Worm (Caenorhabditis elegans) whole organism, L1 larva: ENCODE results near the gene T24H10.4.

Experiments used
- aha-1 ChIP-seq: fragments of 150-350 bp; optimal IDR thresholded peaks from 2 replicates; lab custom pipeline; 2014; ENCODE audit warnings: missing biosample characterization, missing genetic modification characterization
- aly-2 ChIP-seq: fragments of 150-350 bp; optimal IDR thresholded peaks from 2 replicates; lab custom pipeline; 2014; ENCODE audit warnings: missing biosample characterization, missing genetic modification characterization
- ceh-82 ChIP-seq, 3 experiments: fragments of 150-350 bp in 1 of 3; sonication (generic microtip) in 2 of 3; optimal IDR thresholded peaks; 2 replicates each; lab custom pipeline; 2014 to 2017; ENCODE audit warnings: missing biosample characterization in 3 of 3, missing genetic modification characterization in 3 of 3
- ceh-90 ChIP-seq: sonication (generic microtip); optimal IDR thresholded peaks from 2 replicates; lab custom pipeline; 2016; ENCODE audit warnings: missing genetic modification characterization, missing compliant biosample characterization
- ces-1 ChIP-seq: fragments of 150-350 bp; optimal IDR thresholded peaks from 2 replicates; lab custom pipeline; 2014; ENCODE audit warnings: missing biosample characterization, missing genetic modification reagents, missing genetic modification characterization
- dpl-1 ChIP-seq, 3 experiments: fragments of 150-350 bp in 2 of 3; sonication (generic microtip) in 1 of 3; optimal IDR thresholded peaks; 2 replicates each; lab custom pipeline; 2014 to 2017; ENCODE audit warnings: missing biosample characterization in 3 of 3, missing genetic modification characterization in 3 of 3, missing genetic modification reagents in 3 of 3
- dsc-1 ChIP-seq: sonication (generic microtip); optimal IDR thresholded peaks from 2 replicates; lab custom pipeline; 2016; ENCODE audit warnings: mild to moderate bottlenecking, missing genetic modification characterization, missing compliant biosample characterization
- efl-1 ChIP-seq, 4 experiments: fragments of 150-350 bp; optimal IDR thresholded peaks in 3 of 4; peaks in 1 of 4; 1 replicate in 1 of 4; 2 replicates in 3 of 4; lab custom pipeline; 2014; ENCODE audit warnings: missing biosample characterization in 2 of 4, missing genetic modification characterization in 2 of 4, missing genetic modification reagents in 2 of 4
- egl-27 ChIP-seq, 2 experiments: fragments of 150-350 bp in 1 of 2; sonication (generic microtip); optimal IDR thresholded peaks; 3 replicates each; lab custom pipeline; 2017 to 2018; ENCODE audit warnings: missing biosample characterization in 2 of 2, missing genetic modification characterization in 2 of 2, missing genetic modification reagents in 2 of 2
- elt-3 ChIP-seq, 6 experiments: fragments of 150-350 bp in 1 of 6; sonication (generic microtip); optimal IDR thresholded peaks; 2 replicates each; lab custom pipeline; 2017 to 2018; ENCODE audit warnings: missing biosample characterization in 6 of 6, missing genetic modification characterization in 6 of 6, inconsistent platforms in 1 of 6
- ets-5 ChIP-seq: fragments of 200-800 bp; sonication (Bioruptor generic); IDR thresholded peaks from 2 replicates; pipeline ENCODE4 v1.3.6; 2022; ENCODE audit warnings: missing genetic modification characterization, missing compliant biosample characterization
- fkh-10 ChIP-seq: sonication (generic microtip); optimal IDR thresholded peaks from 2 replicates; lab custom pipeline; 2017; ENCODE audit warnings: missing biosample characterization, missing genetic modification reagents, missing genetic modification characterization
- fkh-4 ChIP-seq: sonication (generic microtip); optimal IDR thresholded peaks from 2 replicates; lab custom pipeline; 2016; ENCODE audit warnings: missing compliant biosample characterization, missing genetic modification characterization, borderline replicate concordance
- fkh-8 ChIP-seq: sonication (generic microtip); optimal IDR thresholded peaks from 2 replicates; lab custom pipeline; 2016; ENCODE audit warnings: mild to moderate bottlenecking, missing genetic modification characterization, missing compliant biosample characterization
- grh-1 ChIP-seq: fragments of 200-800 bp; sonication (Bioruptor generic); IDR thresholded peaks from 2 replicates; pipeline ENCODE4 v1.3.6; 2022; ENCODE audit warnings: missing genetic modification reagents, missing genetic modification characterization, missing compliant biosample characterization
- hpl-2 ChIP-seq: fragments of 150-350 bp; optimal IDR thresholded peaks from 2 replicates; lab custom pipeline; 2014; ENCODE audit warnings: missing biosample characterization, missing genetic modification reagents, missing genetic modification characterization
- irx-1 ChIP-seq: sonication (generic microtip); optimal IDR thresholded peaks from 2 replicates; lab custom pipeline; 2016; ENCODE audit warnings: missing genetic modification characterization, missing compliant biosample characterization
- isw-1 ChIP-seq: fragments of 200-800 bp; sonication (Bioruptor generic); IDR thresholded peaks from 2 replicates; pipeline ENCODE4 v1.3.6; 2022; ENCODE audit warnings: missing genetic modification characterization, missing compliant biosample characterization
- lin-13 ChIP-seq: fragments of 150-350 bp; optimal IDR thresholded peaks from 2 replicates; lab custom pipeline; 2014; ENCODE audit warnings: missing biosample characterization, missing genetic modification reagents, missing genetic modification characterization
- lin-14 ChIP-seq: fragments of 200-800 bp; sonication (Bioruptor generic); optimal IDR thresholded peaks from 2 replicates; lab custom pipeline; 2018; ENCODE audit warnings: mild to moderate bottlenecking, missing genetic modification characterization, moderate library complexity, missing compliant biosample characterization
- lin-35 ChIP-seq, 2 experiments: fragments of 150-350 bp; optimal IDR thresholded peaks; 2 replicates each; lab custom pipeline; 2014; ENCODE audit warnings: missing biosample characterization in 2 of 2, missing genetic modification characterization in 2 of 2, missing genetic modification reagents in 2 of 2
- lir-3 ChIP-seq: sonication (generic microtip); optimal IDR thresholded peaks from 2 replicates; lab custom pipeline; 2016; ENCODE audit warnings: mild to moderate bottlenecking, missing genetic modification characterization, moderate library complexity, missing compliant biosample characterization; ENCODE audit not compliant: poor library complexity
- lsy-2 ChIP-seq, 2 experiments: fragments of 150-350 bp; optimal IDR thresholded peaks; 2 replicates each; lab custom pipeline; 2014; ENCODE audit warnings: missing biosample characterization in 2 of 2, missing genetic modification characterization in 2 of 2
- mab-9 ChIP-seq: fragments of 200-800 bp; sonication (Bioruptor generic); IDR thresholded peaks from 2 replicates; pipeline ENCODE4 v1.3.6; 2022; ENCODE audit warnings: missing genetic modification reagents, missing genetic modification characterization, missing compliant biosample characterization
- mdl-1 ChIP-seq, 2 experiments: fragments of 150-350 bp; optimal IDR thresholded peaks; 2 replicates each; lab custom pipeline; 2014 to 2017; ENCODE audit warnings: missing biosample characterization in 2 of 2, missing genetic modification characterization in 2 of 2, inconsistent platforms in 1 of 2
- mep-1 ChIP-seq: fragments of 150-350 bp; optimal IDR thresholded peaks from 2 replicates; lab custom pipeline; 2014; ENCODE audit warnings: missing biosample characterization, missing genetic modification characterization
- nhr-11 ChIP-seq: fragments of 150-350 bp; optimal IDR thresholded peaks from 2 replicates; lab custom pipeline; 2014; ENCODE audit warnings: missing biosample characterization, missing genetic modification characterization
- nhr-19 ChIP-seq: fragments of 200-800 bp; sonication (Bioruptor generic); conservative IDR thresholded peaks from 2 replicates; pipeline ENCODE4 v1.3.6; 2022; ENCODE audit warnings: missing genetic modification characterization, missing compliant biosample characterization
- nhr-20 ChIP-seq: sonication (generic microtip); optimal IDR thresholded peaks from 2 replicates; lab custom pipeline; 2016; ENCODE audit warnings: mild to moderate bottlenecking, missing genetic modification characterization, missing compliant biosample characterization
- nhr-28 ChIP-seq: fragments of 150-350 bp; optimal IDR thresholded peaks from 2 replicates; lab custom pipeline; 2014; ENCODE audit warnings: missing biosample characterization, missing genetic modification characterization
- nhr-47 ChIP-seq: sonication (generic microtip); optimal IDR thresholded peaks from 2 replicates; lab custom pipeline; 2016; ENCODE audit warnings: mild to moderate bottlenecking, missing genetic modification characterization, moderate library complexity, missing compliant biosample characterization
- nhr-77 ChIP-seq: fragments of 150-350 bp; optimal IDR thresholded peaks from 2 replicates; lab custom pipeline; 2014; ENCODE audit warnings: missing biosample characterization, missing genetic modification characterization
- nhr-84 ChIP-seq: sonication (generic microtip); optimal IDR thresholded peaks from 2 replicates; lab custom pipeline; 2017; ENCODE audit warnings: missing biosample characterization, missing genetic modification characterization
- pag-3 ChIP-seq: sonication (generic microtip); optimal IDR thresholded peaks from 2 replicates; lab custom pipeline; 2017; ENCODE audit warnings: missing genetic modification characterization, mild to moderate bottlenecking, missing compliant biosample characterization, antibody characterized with exemption, borderline replicate concordance; ENCODE audit not compliant: insufficient read depth
- pax-3 ChIP-seq: fragments of 200-800 bp; sonication (Bioruptor generic); optimal IDR thresholded peaks from 2 replicates; lab custom pipeline; 2018; ENCODE audit warnings: mild to moderate bottlenecking, missing genetic modification characterization, moderate library complexity, missing compliant biosample characterization
- skn-1 ChIP-seq: fragments of 150-350 bp; optimal IDR thresholded peaks from 2 replicates; lab custom pipeline; 2014; ENCODE audit warnings: missing biosample characterization, missing genetic modification characterization
- snpc-4 ChIP-seq: fragments of 150-350 bp; optimal IDR thresholded peaks from 2 replicates; lab custom pipeline; 2014; ENCODE audit warnings: missing biosample characterization, missing genetic modification characterization
- snu-23 ChIP-seq: sonication (generic microtip); optimal IDR thresholded peaks from 2 replicates; lab custom pipeline; 2016; ENCODE audit warnings: missing genetic modification characterization, missing compliant biosample characterization
- sptf-1 ChIP-seq: fragments of 150-350 bp; optimal IDR thresholded peaks from 2 replicates; lab custom pipeline; 2014; ENCODE audit warnings: missing biosample characterization, missing genetic modification characterization
- sup-37 ChIP-seq: fragments of 200-800 bp; sonication (Bioruptor generic); optimal IDR thresholded peaks from 2 replicates; lab custom pipeline; 2018; ENCODE audit warnings: mild to moderate bottlenecking, missing genetic modification characterization, missing compliant biosample characterization
- tlp-1 ChIP-seq: fragments of 150-350 bp; optimal IDR thresholded peaks from 2 replicates; lab custom pipeline; 2014; ENCODE audit warnings: missing biosample characterization, missing genetic modification characterization
- unc-130 ChIP-seq: fragments of 150-350 bp; optimal IDR thresholded peaks from 2 replicates; lab custom pipeline; 2017; ENCODE audit warnings: missing biosample characterization, missing genetic modification characterization, inconsistent platforms
- unc-62 ChIP-seq: fragments of 150-350 bp; optimal IDR thresholded peaks from 2 replicates; lab custom pipeline; 2014; ENCODE audit warnings: missing biosample characterization, missing genetic modification reagents, missing genetic modification characterization
- unc-86 ChIP-seq: sonication (generic microtip); optimal IDR thresholded peaks from 2 replicates; lab custom pipeline; 2016; ENCODE audit warnings: missing genetic modification characterization, missing compliant biosample characterization
- unc-98 ChIP-seq: fragments of 200-800 bp; sonication (Bioruptor generic); IDR thresholded peaks from 2 replicates; pipeline ENCODE4 v1.3.6; 2022; ENCODE audit warnings: missing genetic modification characterization, missing compliant biosample characterization
- ztf-4 ChIP-seq: fragments of 150-350 bp; optimal IDR thresholded peaks from 2 replicates; lab custom pipeline; 2014; ENCODE audit warnings: missing biosample characterization, missing genetic modification characterization

Gene T24H10.4

DNA sequence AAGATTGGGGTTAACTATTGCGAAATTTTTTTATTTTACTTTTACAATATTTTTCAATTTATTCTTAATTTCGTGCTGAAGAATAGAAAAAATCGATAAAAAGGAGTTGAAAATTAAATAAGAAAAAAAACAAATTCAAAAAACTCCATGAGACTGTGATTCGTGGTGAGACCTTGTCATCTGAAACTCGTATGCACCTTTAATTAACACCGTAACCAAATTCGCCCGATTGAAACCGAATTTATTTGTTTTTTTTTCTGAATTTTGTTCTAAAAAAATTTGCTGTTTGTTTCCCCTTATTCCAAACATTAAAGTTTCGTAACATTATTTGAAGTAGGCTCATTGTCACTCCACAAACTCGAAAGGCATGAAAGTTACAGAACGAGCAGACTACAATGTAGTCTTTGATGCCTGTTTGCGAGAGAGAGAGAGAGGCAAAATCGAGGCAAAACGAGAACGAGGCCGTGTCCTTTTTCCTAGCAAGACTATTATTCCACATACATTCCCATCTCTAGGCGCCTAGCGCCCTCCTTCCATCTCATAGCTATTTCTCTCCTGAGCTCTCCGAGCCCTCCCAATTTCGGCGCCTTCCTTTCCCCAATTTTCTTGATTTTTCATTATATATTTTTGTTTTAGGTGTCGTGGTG is at the start of gene T24H10.4:
T24H10.4 (plus strand) TSS at position 630 of the 647 bp plus-strand sequence.
- TF ChIP-seq nhr-84 (tag; lab: Kevin White, UChicago): no peak
- TF ChIP-seq fkh-8 (tag; lab: Kevin White, UChicago): no peak
- TF ChIP-seq efl-1 (optimal IDR thresholded peaks at IDR 0.05; lab: Kevin White, UChicago): no peak
- TF ChIP-seq efl-1 (GFP tag; optimal IDR thresholded peaks at IDR 0.05 in 1 of 2; lab: Kevin White, UChicago): peak in 1 of 2 experiments; percentile 53
- TF ChIP-seq snu-23 (GFP tag; lab: Kevin White, UChicago): peak; percentile 17
- peak in 1 of 2 experiments; percentile 2 for TF ChIP-seq lsy-2 (tag; optimal IDR thresholded peaks at IDR 0.05; lab: Kevin White, UChicago)
- peak in 1 of 3 experiments; percentile 18 for TF ChIP-seq ceh-82 (tag; optimal IDR thresholded peaks at IDR 0.05; lab: Kevin White, UChicago)
- TF ChIP-seq mab-9: no peak
- TF ChIP-seq nhr-20: peak; percentile 79
- peak; percentile 47 for TF ChIP-seq lin-14 (GFP tag; lab: Kevin White, UChicago)
- TF ChIP-seq nhr-47 (tag; lab: Kevin White, UChicago): peak; percentile 23

DNA sequence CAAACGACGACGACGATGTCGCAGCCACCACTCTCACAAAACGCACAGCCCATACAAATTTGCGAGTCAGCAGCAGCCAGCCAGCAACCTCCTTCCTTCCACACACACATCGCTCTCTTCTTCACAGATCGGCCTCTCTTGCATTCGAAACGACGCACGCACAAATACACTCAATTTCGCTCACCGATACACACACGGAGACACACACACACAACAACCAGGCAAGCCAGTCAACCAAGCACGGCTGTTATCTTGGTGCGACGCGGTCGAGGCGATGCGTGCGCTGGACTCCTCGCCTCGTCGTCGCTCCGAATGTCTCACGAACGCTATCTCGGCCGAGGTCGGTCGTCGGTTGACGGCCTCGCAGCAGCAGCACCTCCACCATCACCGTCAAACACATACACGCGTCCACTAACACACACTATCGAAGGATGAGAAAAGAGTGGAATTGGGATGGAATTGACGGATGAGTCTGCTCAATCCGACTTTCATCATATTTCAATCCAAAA is 48.9 kb upstream of the T24H10.4 start:
- peak in 1 of 2 experiments; percentile 93 for TF ChIP-seq mdl-1 (tag; optimal IDR thresholded peaks at IDR 0.05; lab: Kevin White, UChicago)
- TF ChIP-seq lsy-2 (tag; optimal IDR thresholded peaks at IDR 0.05; lab: Kevin White, UChicago): peak; percentile 77 to 93
- TF ChIP-seq skn-1 (tag; lab: Kevin White, UChicago): peak; percentile 75
- peak; percentile 93 for TF ChIP-seq fkh-8 (tag; lab: Kevin White, UChicago)
- TF ChIP-seq ces-1 (GFP tag; lab: Kevin White, UChicago): no peak
- no peak for TF ChIP-seq pag-3 (tag; lab: Kevin White, UChicago)
- peak; percentile 95 for TF ChIP-seq mep-1 (tag; lab: Kevin White, UChicago)
- no peak for TF ChIP-seq ets-5 (GFP tag; lab: Robert Waterston, UW)
- peak; percentile 23 for TF ChIP-seq pax-3
- peak; percentile 57 for TF ChIP-seq lir-3 (tag; lab: Kevin White, UChicago)
- peak; percentile 97 for TF ChIP-seq lin-14 (GFP tag; lab: Kevin White, UChicago)
- peak; percentile 95 for TF ChIP-seq snu-23 (GFP tag; lab: Kevin White, UChicago)
- TF ChIP-seq tlp-1 (tag; lab: Kevin White, UChicago): no peak
- no peak for TF ChIP-seq hpl-2 (GFP tag; lab: Kevin White, UChicago)
- TF ChIP-seq ztf-4 (tag; lab: Kevin White, UChicago): peak; percentile 80
- TF ChIP-seq unc-98 (GFP tag; lab: Robert Waterston, UW): no peak
- no peak for TF ChIP-seq sptf-1 (tag; lab: Kevin White, UChicago)
- peak; percentile 84 for TF ChIP-seq fkh-10
- no peak for TF ChIP-seq ceh-90 (tag; lab: Kevin White, UChicago)
- peak; percentile 58 for TF ChIP-seq snpc-4 (tag; lab: Kevin White, UChicago)
- TF ChIP-seq isw-1 (GFP tag; lab: Robert Waterston, UW): peak; percentile 54
- peak; percentile 59 for TF ChIP-seq unc-86 (tag; lab: Kevin White, UChicago)
- peak; percentile 70 to 97 (median 76) for TF ChIP-seq ceh-82 (tag; optimal IDR thresholded peaks at IDR 0.05; lab: Kevin White, UChicago)
- TF ChIP-seq aha-1 (tag; lab: Kevin White, UChicago): peak; percentile 14
- TF ChIP-seq dsc-1 (tag; lab: Kevin White, UChicago): peak; percentile 59
- TF ChIP-seq nhr-20: peak; percentile 90
- peak; percentile 71 to 74 for TF ChIP-seq efl-1 (optimal IDR thresholded peaks at IDR 0.05; lab: Kevin White, UChicago)
- peak; percentile 42 to 96 for TF ChIP-seq efl-1 (GFP tag; optimal IDR thresholded peaks at IDR 0.05 in 1 of 2; lab: Kevin White, UChicago)
- peak; percentile 52 for TF ChIP-seq aly-2 (tag; lab: Kevin White, UChicago)
- TF ChIP-seq fkh-4 (tag; lab: Kevin White, UChicago): no peak
- peak; percentile 73 to 86 for TF ChIP-seq lin-35 (GFP tag; optimal IDR thresholded peaks at IDR 0.05; lab: Kevin White, UChicago)
- peak; percentile 53 to 64 (median 55) for TF ChIP-seq dpl-1 (GFP tag; optimal IDR thresholded peaks at IDR 0.05; lab: Kevin White, UChicago)
- peak; percentile 31 for TF ChIP-seq irx-1 (tag; lab: Kevin White, UChicago)
- peak; percentile 70 to 81 for TF ChIP-seq egl-27 (tag; optimal IDR thresholded peaks at IDR 0.05; lab: Kevin White, UChicago)
- peak in 5 of 6 experiments; percentile 39 to 83 (median 59) for TF ChIP-seq elt-3 (tag; optimal IDR thresholded peaks at IDR 0.05; lab: Kevin White, UChicago)
- no peak for TF ChIP-seq sup-37 (GFP tag; lab: Kevin White, UChicago)
- peak; percentile 92 for TF ChIP-seq lin-13 (GFP tag; lab: Kevin White, UChicago)
- no peak for TF ChIP-seq unc-62 (GFP tag; lab: Kevin White, UChicago)
- TF ChIP-seq nhr-19 (GFP tag; lab: Robert Waterston, UW): peak; percentile 77
- TF ChIP-seq nhr-77: peak; percentile 90
- TF ChIP-seq unc-130 (tag; lab: Kevin White, UChicago): peak; percentile 83
- TF ChIP-seq nhr-11 (tag; lab: Kevin White, UChicago): no peak
- TF ChIP-seq grh-1 (GFP tag; lab: Robert Waterston, UW): no peak
- TF ChIP-seq nhr-28 (tag; lab: Kevin White, UChicago): no peak
